In the genomic region with DNA sequence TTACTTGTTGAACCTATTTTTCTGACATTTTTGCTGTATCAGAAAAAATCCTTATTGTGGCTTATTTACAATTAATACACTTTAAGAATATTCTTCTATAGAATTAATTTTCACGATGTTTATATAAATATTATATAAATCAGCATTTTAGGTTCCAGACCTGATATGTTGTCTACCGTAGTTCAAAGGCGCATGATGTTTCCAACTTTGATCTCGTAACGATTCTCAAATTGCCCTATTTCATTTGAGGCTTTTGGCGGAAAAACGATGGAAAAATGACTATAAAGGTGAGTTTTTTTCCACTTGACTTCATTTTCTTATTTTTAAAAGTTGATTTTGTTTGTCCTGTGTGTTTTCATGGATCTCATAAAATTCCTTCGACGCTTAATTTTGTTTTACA, we compare ENCODE assay signal across 2 worm cellular contexts.
TF ChIP-seq lines count a peak whose summit lies in the region.

Gene gfat-2 (plus strand): TSS at position 145 of the 400 bp plus-strand sequence.

TF ChIP-seq in whole organism, L4 larva, 104 proteins besides CTCF, POLR2A, EP300 and RAD21:
- TF ChIP-seq lin-1 (GFP tag; IDR thresholded peaks at IDR 0.05; lab: Robert Waterston, UW), result no peak
- TF ChIP-seq dmd-9 (GFP tag; IDR thresholded peaks at IDR 0.05; lab: Robert Waterston, UW), result no peak
- no peak for TF ChIP-seq madf-5 (GFP tag; IDR thresholded peaks at IDR 0.05; lab: Robert Waterston, UW)
- TF ChIP-seq F37D6.2 (tag; optimal IDR thresholded peaks at IDR 0.05; lab: Kevin White, UChicago), result no peak
- TF ChIP-seq vab-7 (GFP tag; IDR thresholded peaks at IDR 0.05; lab: Robert Waterston, UW), result no peak
- TF ChIP-seq zag-1 (tag; optimal IDR thresholded peaks at IDR 0.05; lab: Kevin White, UChicago), result no peak
- TF ChIP-seq unc-130 (GFP tag; optimal IDR thresholded peaks at IDR 0.05; lab: Kevin White, UChicago), result peak; percentile 10

TF ChIP-seq in whole organism, young adult, 124 proteins besides CTCF, POLR2A, EP300 and RAD21:
- TF ChIP-seq ceh-100 (GFP tag; IDR thresholded peaks at IDR 0.05; lab: Robert Waterston, UW), result no peak
- TF ChIP-seq lsl-1 (GFP tag; optimal IDR thresholded peaks at IDR 0.05; lab: Kevin White, UChicago), result peak; percentile 81
- TF ChIP-seq snpc-1.3 (tag; optimal IDR thresholded peaks at IDR 0.05; lab: Kevin White, UChicago; ENCODE audit: insufficient read depth), result peak; percentile 10
- TF ChIP-seq snpc-3.4 (tag; optimal IDR thresholded peaks at IDR 0.05; lab: Kevin White, UChicago), result no peak
- peak; percentile 73 for TF ChIP-seq xnd-1 (tag; optimal IDR thresholded peaks at IDR 0.05; lab: Kevin White, UChicago)
- TF ChIP-seq F33H1.4 (GFP tag; IDR thresholded peaks at IDR 0.05; lab: Robert Waterston, UW), result peak; percentile 66; the same call in 1 of the 2 replicates
- TF ChIP-seq madf-6 (GFP tag; IDR thresholded peaks at IDR 0.05; lab: Robert Waterston, UW), result peak; percentile 96
- TF ChIP-seq madf-8 (GFP tag; conservative IDR thresholded peaks at IDR 0.05; lab: Robert Waterston, UW), result peak; percentile 91
- no peak for TF ChIP-seq tlf-1 (GFP tag; optimal IDR thresholded peaks at IDR 0.05; lab: Kevin White, UChicago)
- TF ChIP-seq dpl-1 (GFP tag; optimal IDR thresholded peaks at IDR 0.05; lab: Kevin White, UChicago), result peak; percentile 25
- peak; percentile 72 for TF ChIP-seq efl-1 (GFP tag; optimal IDR thresholded peaks at IDR 0.05; lab: Kevin White, UChicago)
TF ChIP-seq in whole organism, young adult: peak in this region for 8.

Comparison
In these comparisons a context has a peak if more than half of its experiments do, and no peak if none do; other contexts are left out.
1. Of the 7 proteins assayed by ChIP-seq in both whole organism, young adult and whole organism, L4 larva: peak only in whole organism, young adult: dpl-1; only in whole organism, L4 larva: unc-130; in both: none; in neither: 5.